Worm (Caenorhabditis elegans): Measurements from ENCODE around the gene C32D5.12.

DNA sequence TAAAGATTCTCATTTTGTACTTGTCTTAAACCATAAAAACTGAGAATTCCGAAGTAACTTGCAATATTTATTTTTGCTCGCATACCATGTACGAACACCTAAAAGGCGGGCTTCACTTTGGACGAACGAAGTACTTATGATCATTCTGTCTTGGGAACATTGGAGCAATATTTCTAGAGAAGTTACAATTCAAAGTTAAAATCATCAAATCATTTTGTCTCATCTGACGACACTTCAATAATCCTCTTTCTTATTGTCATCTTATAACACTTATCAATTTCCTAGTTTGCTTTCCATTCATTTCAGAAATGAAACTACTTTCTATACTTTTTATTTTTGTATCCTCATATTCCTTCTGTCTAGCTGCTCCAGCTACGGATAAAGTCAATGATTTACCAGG lies 7.9 kb upstream of the C32D5.12 start, which contains the start of gene ctsa-4.1:
- TF ChIP-seq nhr-11 (tag; optimal IDR thresholded peaks at IDR 0.05) (no peak), zag-1 (tag; optimal IDR thresholded peaks at IDR 0.05) (no peak), mdl-1 (tag; optimal IDR thresholded peaks at IDR 0.05) (no peak), ama-1 (optimal IDR thresholded peaks at IDR 0.05) (no peak), fkh-10 (GFP tag; optimal IDR thresholded peaks at IDR 0.05) (no peak)

All from whole organism, L1 larva.